Fruit fly (Drosophila melanogaster) whole organism, prepupa: ENCODE data around the gene CG11596.

ENCODE experiments used
- CG31627 ChIP-seq: fragments of 200-800 bp; sonication (Bioruptor generic); optimal IDR thresholded peaks from 3 replicates; lab custom pipeline; 2016; ENCODE audit warnings: missing biosample characterization, missing genetic modification characterization
- Ets21C ChIP-seq: fragments of 200-800 bp; sonication (Bioruptor generic); optimal IDR thresholded peaks from 3 replicates; lab custom pipeline; 2016; ENCODE audit warnings: missing biosample characterization, missing genetic modification characterization

DNA sequence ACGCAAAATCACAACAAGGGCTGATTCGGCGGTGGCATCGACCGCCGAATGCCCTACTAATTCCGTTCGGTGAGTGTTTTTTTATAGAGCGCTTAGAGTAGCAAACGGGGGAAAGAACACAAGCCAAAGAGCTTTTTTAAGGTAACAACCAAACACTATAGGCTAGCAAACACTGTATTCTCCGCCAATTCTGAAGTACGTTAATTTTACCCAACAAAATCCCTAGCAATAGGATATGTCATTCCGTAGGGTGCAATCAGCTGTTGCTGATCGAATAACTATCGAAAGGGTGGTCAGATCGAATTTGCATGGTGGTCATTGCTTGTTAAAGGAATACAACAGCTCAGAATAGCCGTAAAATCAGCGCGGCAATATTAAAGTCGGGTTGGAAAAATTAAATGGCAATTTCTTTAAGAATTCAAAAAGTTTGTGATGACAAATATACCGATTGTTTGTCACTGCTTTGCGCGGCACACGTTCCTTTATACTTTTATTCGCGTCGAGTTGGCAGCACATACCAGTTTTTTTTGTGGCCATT lies 19.7 kb upstream of the CG11596 start, which contains the start of gene mip130:
- no peak for TF ChIP-seq Ets21C
- TF ChIP-seq CG31627 (GFP tag; lab: Kevin White, UChicago), result peak; percentile 13
